Fruit fly (Drosophila melanogaster): ENCODE data around the gene Eip74EF.
A peak's percentile ranks its signal among the peaks of the same experiment; 100 is the strongest.

Gene Eip74EF

DNA sequence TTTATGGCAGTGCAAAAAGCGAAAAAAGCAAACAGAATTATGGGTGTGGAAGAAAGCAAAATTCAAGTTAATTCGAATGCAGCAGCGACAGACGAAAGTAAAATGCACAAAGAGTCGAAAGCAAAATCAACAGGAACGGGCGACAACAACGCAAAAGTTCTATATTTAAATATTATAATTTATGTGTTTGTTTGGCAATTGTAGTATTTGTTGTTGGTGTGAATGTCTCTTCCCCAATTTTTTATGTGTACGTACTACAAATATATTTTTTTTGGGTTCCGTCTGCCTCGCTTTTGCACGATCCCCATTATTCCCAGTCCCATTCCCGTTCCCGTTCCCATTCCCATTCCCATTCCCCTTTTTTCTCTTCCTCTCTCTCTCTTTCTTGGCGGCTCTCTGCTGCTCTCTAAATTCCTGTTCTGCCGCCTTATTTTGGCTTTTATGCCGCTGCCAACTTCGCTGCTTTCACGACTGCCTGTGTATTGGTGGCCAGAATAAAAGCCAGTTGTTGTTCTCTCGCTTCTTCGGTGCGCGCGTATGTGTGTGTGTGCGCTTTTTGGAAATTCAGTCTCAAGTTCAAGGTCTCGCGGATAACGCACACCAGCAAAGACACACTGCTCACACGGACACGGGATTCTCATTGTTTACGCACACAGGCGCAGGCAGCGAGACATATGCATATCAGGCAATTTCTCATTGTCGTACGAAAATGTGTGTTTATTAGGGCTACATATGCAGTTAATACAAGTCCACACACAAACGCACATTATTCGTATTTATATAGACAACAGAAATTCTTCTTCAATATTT lies 49.2 kb downstream of the Eip74EF start (continued):
- TF ChIP-seq esn (GFP tag; optimal IDR thresholded peaks at IDR 0.05) (peak; percentile 37), net (GFP tag; optimal IDR thresholded peaks at IDR 0.05) (no peak), CG9139 (GFP tag; optimal IDR thresholded peaks at IDR 0.05) (no peak), CG10669 (GFP tag; optimal IDR thresholded peaks at IDR 0.05) (no peak), CG6163 (GFP tag; IDR thresholded peaks at IDR 0.05) (0 out of 3 replicates have a peak, but pooled peaks have one; percentile 13), Hr39 (GFP tag; optimal IDR thresholded peaks at IDR 0.05) (peak; percentile 39), CG31627 (GFP tag; optimal IDR thresholded peaks at IDR 0.05) (no peak), CG6854 (GFP tag; optimal IDR thresholded peaks at IDR 0.05) (peak; percentile 32), CG8632 (GFP tag; optimal IDR thresholded peaks at IDR 0.05) (no peak), pdm3 (GFP tag; optimal IDR thresholded peaks at IDR 0.05) (no peak), Lpt (GFP tag; optimal IDR thresholded peaks at IDR 0.05) (peak; percentile 13), lz (GFP tag; optimal IDR thresholded peaks at IDR 0.05) (no peak), dac (GFP tag; optimal IDR thresholded peaks at IDR 0.05) (no peak), CG4318 (GFP tag; optimal IDR thresholded peaks at IDR 0.05) (no peak), fkh (GFP tag; optimal IDR thresholded peaks at IDR 0.05) (no peak), CG1621 (tag; optimal IDR thresholded peaks at IDR 0.05) (peak; percentile 13), Smox (GFP tag; optimal IDR thresholded peaks at IDR 0.05) (peak; percentile 43), CG3032 (tag; optimal IDR thresholded peaks at IDR 0.05) (no peak), cyc (GFP tag; optimal IDR thresholded peaks at IDR 0.05) (no peak), Met (GFP tag; optimal IDR thresholded peaks at IDR 0.05) (peak; percentile 21), eg (GFP tag; IDR thresholded peaks at IDR 0.05) (0 out of 3 replicates have a peak, but pooled peaks have one; percentile 16), CG6276 (GFP tag; optimal IDR thresholded peaks at IDR 0.05) (no peak), Eip93F (GFP tag; optimal IDR thresholded peaks at IDR 0.05) (peak; percentile 46), Sox102F (GFP tag; optimal IDR thresholded peaks at IDR 0.05) (peak; percentile 23), OdsH (GFP tag; optimal IDR thresholded peaks at IDR 0.05) (no peak), CG32006 (GFP tag; optimal IDR thresholded peaks at IDR 0.05) (no peak), CG34406 (GFP tag; optimal IDR thresholded peaks at IDR 0.05) (no peak), CG11762 (GFP tag; optimal IDR thresholded peaks at IDR 0.05; ENCODE audit: insufficient read depth) (no peak), CG6792 (GFP tag; optimal IDR thresholded peaks at IDR 0.05) (peak; percentile 20), ss (GFP tag; optimal IDR thresholded peaks at IDR 0.05) (peak; percentile 13 to 38)

DNA sequence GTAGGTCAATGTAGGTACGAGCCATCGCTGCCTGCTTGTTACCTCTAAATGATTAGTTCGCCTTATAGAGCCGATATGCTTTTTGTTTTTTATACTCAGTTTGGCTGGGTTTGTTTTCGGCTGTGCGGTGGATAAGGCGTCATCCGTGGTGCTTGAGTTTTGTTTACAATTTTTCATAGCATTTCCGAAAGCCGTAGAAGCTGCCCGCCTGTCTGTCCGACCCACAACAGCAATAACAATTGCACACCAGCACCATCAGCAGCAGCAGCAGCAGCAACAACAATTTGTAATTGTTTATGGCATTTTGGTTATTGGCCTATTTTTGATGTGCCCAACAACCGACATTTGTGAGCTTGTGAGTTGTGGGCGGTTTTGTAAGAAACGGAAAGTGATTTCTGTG lies 50.4 kb downstream of the Eip74EF start:
- TF ChIP-seq Blimp-1 (GFP tag; optimal IDR thresholded peaks at IDR 0.05) (no peak), vri (GFP tag; optimal IDR thresholded peaks at IDR 0.05) (peak; percentile 22), Gug (GFP tag; IDR thresholded peaks at IDR 0.05) (no peak)

DNA sequence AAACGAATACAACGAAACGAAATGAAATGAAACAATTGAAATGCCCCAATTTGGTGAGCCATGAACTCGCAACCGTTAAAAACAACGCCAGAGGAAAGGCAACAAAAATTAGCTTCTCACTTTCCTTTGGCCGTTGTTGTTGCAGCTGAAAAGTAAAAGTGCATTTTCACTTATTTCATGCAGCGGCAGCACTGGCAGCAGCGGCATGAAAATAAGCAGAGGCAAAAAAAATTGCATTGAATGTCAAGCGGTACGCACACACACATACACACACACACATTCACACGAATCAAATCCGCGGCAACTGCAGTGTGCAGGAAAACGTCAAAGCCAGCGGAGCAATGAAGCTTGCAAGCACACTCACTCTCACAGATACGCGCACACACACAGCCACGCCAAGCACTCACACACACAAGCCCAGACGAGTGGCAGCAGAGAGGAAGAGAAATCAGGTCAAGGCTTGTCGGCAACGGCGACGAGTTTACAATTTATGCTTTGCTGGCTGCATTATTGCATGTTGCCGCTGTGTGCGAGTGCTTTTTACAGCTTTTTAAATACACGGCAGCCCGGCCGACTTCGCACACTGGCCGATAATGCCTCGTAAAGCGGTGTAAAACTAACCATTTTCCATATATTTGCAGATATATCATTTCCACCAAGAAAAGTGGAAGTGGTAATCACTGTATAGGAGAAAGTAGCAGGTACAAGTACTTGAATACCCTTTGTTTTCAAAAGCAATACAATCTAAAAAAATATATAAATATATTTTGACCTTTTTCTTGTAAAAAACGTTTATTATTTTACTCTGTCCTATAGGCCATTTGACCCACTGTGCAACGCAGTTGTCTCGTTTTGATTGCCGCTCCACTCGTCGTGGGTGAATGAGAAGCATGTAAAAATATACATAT lies 52.5 kb downstream of the Eip74EF start:
- TF ChIP-seq CG32006 (GFP tag; optimal IDR thresholded peaks at IDR 0.05) (peak; percentile 93), Ets21C (GFP tag; optimal IDR thresholded peaks at IDR 0.05) (peak; percentile 58), fkh (GFP tag; optimal IDR thresholded peaks at IDR 0.05) (peak; percentile 8), CG1621 (tag; optimal IDR thresholded peaks at IDR 0.05) (peak; percentile 70), Sox14 (GFP tag; optimal IDR thresholded peaks at IDR 0.05) (peak; percentile 72), fd59A (GFP tag; optimal IDR thresholded peaks at IDR 0.05) (peak; percentile 77), CG8632 (GFP tag; optimal IDR thresholded peaks at IDR 0.05) (peak; percentile 88), vri (GFP tag; optimal IDR thresholded peaks at IDR 0.05) (peak; percentile 73), Met (GFP tag; optimal IDR thresholded peaks at IDR 0.05) (peak; percentile 80), CG11902 (GFP tag; optimal IDR thresholded peaks at IDR 0.05) (peak; percentile 81), CG8119 (GFP tag; IDR thresholded peaks at IDR 0.05) (peak; percentile 86), dsx (GFP tag; optimal IDR thresholded peaks at IDR 0.05; ENCODE audit: poor library complexity, severe bottlenecking) (peak; percentile 75), Eip93F (GFP tag; optimal IDR thresholded peaks at IDR 0.05) (peak; percentile 65), Hr38 (GFP tag; optimal IDR thresholded peaks at IDR 0.05) (no peak), CG3032 (tag; optimal IDR thresholded peaks at IDR 0.05) (peak; percentile 84), CG6276 (GFP tag; optimal IDR thresholded peaks at IDR 0.05) (peak; percentile 85), CG6854 (GFP tag; optimal IDR thresholded peaks at IDR 0.05) (peak; percentile 53), CG8319 (GFP tag; optimal IDR thresholded peaks at IDR 0.05) (peak; percentile 60), Sox15 (GFP tag; optimal IDR thresholded peaks at IDR 0.05) (peak; percentile 72), ss (GFP tag; optimal IDR thresholded peaks at IDR 0.05) (peak; percentile 82 to 84), acj6 (GFP tag; optimal IDR thresholded peaks at IDR 0.05) (peak; percentile 87), CG4318 (GFP tag; optimal IDR thresholded peaks at IDR 0.05) (peak; percentile 83), CG31627 (GFP tag; optimal IDR thresholded peaks at IDR 0.05) (peak; percentile 74), cyc (GFP tag; optimal IDR thresholded peaks at IDR 0.05) (peak; percentile 66)

Measured in whole organism, prepupa.